Worm (Caenorhabditis elegans): Measurements from ENCODE around the gene C16A3.6.
A peak's percentile ranks its signal among the peaks of the same experiment; 100 is the strongest.

The C16A3.6 gene

ce11 chrIII:6421473-6421872, 42.5 kb downstream of the C16A3.6 start:
- TF ChIP-seq unc-55 (GFP tag; optimal IDR thresholded peaks at IDR 0.05): no peak
- TF ChIP-seq lin-11 (tag; optimal IDR thresholded peaks at IDR 0.05): no peak
- no peak for TF ChIP-seq hlh-8 (tag; optimal IDR thresholded peaks at IDR 0.05)
- TF ChIP-seq nfya-1 (tag; optimal IDR thresholded peaks at IDR 0.05): no peak
- no peak for TF ChIP-seq ama-1 (optimal IDR thresholded peaks at IDR 0.05)
- TF ChIP-seq unc-3 (GFP tag; conservative IDR thresholded peaks at IDR 0.05): no peak
- no peak for TF ChIP-seq unc-3 (tag; optimal IDR thresholded peaks at IDR 0.05)
- no peak for TF ChIP-seq ets-4 (tag; optimal IDR thresholded peaks at IDR 0.05)
- TF ChIP-seq pha-2 (tag; optimal IDR thresholded peaks at IDR 0.05): no peak

- TF ChIP-seq elt-2 (tag; optimal IDR thresholded peaks at IDR 0.05): peak; percentile 49
- no peak for TF ChIP-seq ceh-45 (GFP tag; IDR thresholded peaks at IDR 0.05)
These were observed 43.0 kb downstream of the C16A3.6 start for ce11 chrIII:6421973-6422511.

- TF ChIP-seq hlh-6 (tag; optimal IDR thresholded peaks at IDR 0.05): no peak
- TF ChIP-seq Y22D7AL.16 (tag; optimal IDR thresholded peaks at IDR 0.05): no peak
- no peak for TF ChIP-seq unc-42 (tag; optimal IDR thresholded peaks at IDR 0.05)
- TF ChIP-seq ref-2 (tag; optimal IDR thresholded peaks at IDR 0.05): no peak
These were observed 43.7 kb downstream of the C16A3.6 start for ce11 chrIII:6422721-6423120.

ce11 chrIII:6427205-6427604, 48.2 kb downstream of the C16A3.6 start, which contains the start of gene C05D11.8:
TSS of gene C05D11.8 (minus strand) at chrIII:6427305.
- TF ChIP-seq ceh-2 (tag; optimal IDR thresholded peaks at IDR 0.05) (no peak), pqm-1 (tag; optimal IDR thresholded peaks at IDR 0.05) (no peak), elt-2 (tag; optimal IDR thresholded peaks at IDR 0.05) (no peak), sox-4 (tag; optimal IDR thresholded peaks at IDR 0.05) (no peak), ceh-31 (tag; optimal IDR thresholded peaks at IDR 0.05) (no peak), unc-86 (tag; optimal IDR thresholded peaks at IDR 0.05) (no peak), ceh-45 (GFP tag; IDR thresholded peaks at IDR 0.05) (no peak), nhr-11 (tag; optimal IDR thresholded peaks at IDR 0.05) (no peak), sox-2 (GFP tag; IDR thresholded peaks at IDR 0.05) (no peak), ceh-19 (GFP tag; optimal IDR thresholded peaks at IDR 0.05) (no peak), gmeb-2 (tag; optimal IDR thresholded peaks at IDR 0.05) (no peak), K02D7.2 (tag; optimal IDR thresholded peaks at IDR 0.05) (no peak), fkh-6 (tag; optimal IDR thresholded peaks at IDR 0.05) (no peak), pha-2 (tag; optimal IDR thresholded peaks at IDR 0.05) (no peak), C08G9.2 (tag; optimal IDR thresholded peaks at IDR 0.05) (no peak), madf-2 (tag; optimal IDR thresholded peaks at IDR 0.05) (no peak), hlh-30 (tag; optimal IDR thresholded peaks at IDR 0.05; ENCODE audit: insufficient read depth) (no peak), hlh-13 (GFP tag; optimal IDR thresholded peaks at IDR 0.05) (no peak)
